Fruit fly (Drosophila melanogaster) S2 (cell line): Measurements from ENCODE around the gene CG33093.
A peak's percentile ranks its signal among the peaks of the same experiment; 100 is the strongest.

Source experiments
- CG8478 ChIP-seq: fragments of >200 bp; optimal IDR thresholded peaks from 2 replicates; lab custom pipeline; 2018
- CTCF ChIP-seq, 2 experiments: fragments of >200 bp; optimal IDR thresholded peaks; 2 replicates each; lab custom pipeline; 2018

Gene CG33093

DNA sequence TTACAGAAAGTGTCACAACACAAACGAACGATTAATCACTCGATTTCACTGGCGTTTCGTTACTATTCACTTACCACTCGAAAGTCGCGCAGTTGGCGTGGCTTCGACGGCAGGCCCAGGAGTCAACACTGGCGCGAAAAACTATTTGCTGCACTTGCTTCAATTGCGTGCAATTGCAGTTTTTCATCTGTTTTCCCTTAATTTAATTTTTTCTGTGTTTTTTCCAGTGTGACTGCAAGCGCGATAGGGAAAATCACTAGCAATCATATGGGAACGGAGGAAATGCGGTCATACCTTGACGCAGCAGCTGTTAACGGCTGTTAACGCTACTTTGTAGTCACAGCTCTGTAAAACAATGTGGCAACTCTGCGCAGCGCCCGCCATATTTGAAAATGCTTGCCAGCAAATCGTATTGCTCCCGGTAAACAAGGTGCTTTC is 15.9 kb upstream of the CG33093 start, which contains the start of gene AdipoR:
TSS of gene AdipoR (minus strand) at position 262 of the 438 bp plus-strand sequence.
- TF ChIP-seq CG8478 (no peak), CTCF (optimal IDR thresholded peaks at IDR 0.05; lab: Kevin White, UChicago) (peak in 1 of 2 experiments; percentile 25)

DNA sequence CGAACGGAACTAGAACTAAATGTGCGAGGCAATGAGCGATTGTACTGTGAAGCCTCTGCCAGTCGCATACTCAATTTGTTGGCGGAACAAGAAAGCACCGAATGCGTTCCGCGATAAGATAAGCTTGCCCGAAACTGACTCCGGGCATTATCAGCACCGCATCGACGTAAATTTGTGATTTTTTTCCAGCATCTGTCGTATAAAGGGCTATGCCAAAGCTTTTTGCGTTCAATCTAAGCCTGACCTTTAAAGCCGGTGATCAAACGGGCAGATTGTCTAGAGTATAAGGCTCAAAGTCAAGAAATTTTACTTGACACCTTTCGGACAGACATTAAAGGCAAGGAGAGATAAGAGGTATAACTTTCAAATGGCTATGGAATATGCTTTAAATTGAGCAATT is 14.3 kb upstream of the CG33093 start:
- no peak for TF ChIP-seq CG8478
- no peak for TF ChIP-seq CTCF (optimal IDR thresholded peaks at IDR 0.05; lab: Kevin White, UChicago)

DNA sequence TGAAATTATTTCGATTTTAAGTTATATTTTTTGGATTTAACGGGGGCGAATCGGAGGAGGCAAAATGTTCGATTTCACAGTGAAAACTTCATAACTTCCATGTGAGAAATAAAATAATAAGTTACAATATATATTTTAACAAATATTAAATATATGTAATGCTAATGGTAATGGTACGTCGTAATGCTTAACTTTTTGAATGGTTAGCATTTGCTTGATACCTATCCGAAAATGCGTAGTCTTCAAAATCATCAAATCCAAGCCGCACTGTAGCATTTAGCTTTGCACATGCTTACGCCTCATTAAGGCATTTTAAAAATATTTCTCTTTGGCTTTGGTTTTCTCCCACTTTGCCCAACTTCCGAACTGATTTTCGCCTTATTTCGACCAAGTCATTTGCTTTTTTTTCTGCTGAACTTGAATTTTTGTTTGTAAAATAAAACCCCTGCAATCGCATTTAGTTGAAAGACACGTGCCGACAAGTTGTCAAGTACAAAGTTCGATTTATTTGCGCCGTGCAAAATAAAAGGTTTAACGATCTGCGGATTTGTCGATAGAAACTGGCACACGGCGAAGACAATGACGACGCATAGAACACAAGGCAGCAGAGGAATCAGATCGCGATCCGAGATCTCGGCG is 11.2 kb upstream of the CG33093 start:
- TF ChIP-seq CTCF (optimal IDR thresholded peaks at IDR 0.05; lab: Kevin White, UChicago): no peak
- TF ChIP-seq CG8478: no peak

dm6 chr3R:22540686-22541085 is 9.0 kb upstream of the CG33093 start:
- no peak for TF ChIP-seq CTCF (optimal IDR thresholded peaks at IDR 0.05; lab: Kevin White, UChicago)
- TF ChIP-seq CG8478: no peak

DNA sequence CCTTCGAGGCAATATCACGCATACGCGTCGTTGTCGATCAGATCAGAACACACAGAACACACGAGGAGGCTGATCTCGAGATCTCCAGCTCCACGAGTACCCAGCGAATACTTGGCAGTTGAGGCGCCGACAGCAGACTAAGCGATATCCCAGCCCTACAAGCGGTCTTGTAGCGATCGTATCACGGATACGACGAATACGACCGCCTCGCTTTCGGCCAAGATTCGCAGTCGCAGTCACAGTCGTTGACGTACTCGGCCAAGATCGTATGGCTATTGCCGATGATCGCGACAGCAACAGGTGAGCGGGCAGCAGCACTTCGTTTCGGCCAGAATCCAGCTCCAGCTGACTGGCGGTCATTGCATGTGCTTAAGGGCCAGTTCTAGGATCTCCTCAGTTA is 8.0 kb upstream of the CG33093 start, which contains the start of gene CG5326:
TSS of gene CG5326 (minus strand) at position 158 of the 400 bp plus-strand sequence.
- no peak for TF ChIP-seq CG8478
- TF ChIP-seq CTCF (optimal IDR thresholded peaks at IDR 0.05; lab: Kevin White, UChicago): no peak

DNA sequence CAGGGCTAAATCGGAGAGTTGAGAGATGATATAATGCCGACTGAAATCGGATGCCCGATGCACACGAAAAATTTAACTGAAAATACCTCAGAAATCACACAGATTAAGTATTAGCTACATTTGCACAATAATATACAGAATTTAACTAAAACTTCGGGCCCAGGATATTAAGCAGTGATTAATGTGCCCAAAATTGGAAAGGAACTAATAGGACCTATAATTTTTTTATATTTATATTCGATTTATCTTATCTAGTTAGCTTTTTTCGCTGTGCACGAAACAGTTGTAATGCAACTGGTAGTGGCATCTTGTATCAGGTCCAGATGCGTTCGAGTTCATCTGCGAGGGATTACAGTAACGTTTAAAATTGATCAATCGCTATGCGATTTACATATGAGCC is 7.2 kb upstream of the CG33093 start:
- TF ChIP-seq CG8478: no peak
- no peak for TF ChIP-seq CTCF (optimal IDR thresholded peaks at IDR 0.05; lab: Kevin White, UChicago)

DNA sequence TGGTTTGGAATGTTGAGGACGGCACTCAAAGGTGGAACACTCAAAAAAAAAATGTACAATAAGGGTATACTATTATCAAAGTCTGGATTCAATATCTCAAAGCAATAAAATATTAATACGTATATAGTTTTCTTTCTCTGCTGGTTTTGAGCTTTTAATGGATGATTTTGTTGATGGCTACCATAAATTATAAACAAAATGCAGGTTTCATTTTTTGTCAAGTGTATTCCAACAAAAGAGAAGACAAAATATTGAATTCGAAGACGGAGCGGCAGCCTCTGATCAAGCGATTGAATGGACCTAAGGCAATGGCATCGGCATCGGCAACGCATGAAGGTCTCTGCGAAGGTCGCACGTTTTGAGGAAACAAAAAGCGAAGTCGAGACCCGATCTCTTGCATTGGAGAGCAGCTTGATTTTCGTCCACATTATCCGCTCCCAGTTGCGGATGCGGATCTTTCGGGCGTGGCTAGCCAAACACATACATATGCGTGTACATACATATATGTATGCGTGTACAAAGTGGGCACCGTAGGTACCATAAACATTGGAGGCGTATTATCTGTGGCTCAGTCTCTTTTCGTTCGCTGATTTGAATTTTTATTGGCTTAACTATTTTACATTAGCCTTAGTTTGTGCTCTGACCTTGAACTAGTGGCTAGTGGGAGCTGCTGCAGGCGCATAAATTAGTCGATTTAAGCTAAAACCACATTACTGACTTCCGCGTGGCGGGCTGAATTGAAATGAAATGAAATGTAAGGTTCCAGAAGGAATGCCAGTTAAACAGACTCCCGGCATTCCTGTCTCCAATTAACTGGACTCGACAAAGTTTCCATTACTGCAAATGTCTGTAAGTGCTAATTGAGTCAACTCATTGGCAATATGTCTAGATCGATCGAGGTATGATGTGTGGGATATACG is 5.0 kb upstream of the CG33093 start:
- TF ChIP-seq CTCF (optimal IDR thresholded peaks at IDR 0.05; lab: Kevin White, UChicago) (no peak), CG8478 (no peak)

dm6 chr3R:22535945-22536344 is 4.2 kb upstream of the CG33093 start:
- no peak for TF ChIP-seq CTCF (optimal IDR thresholded peaks at IDR 0.05; lab: Kevin White, UChicago)
- no peak for TF ChIP-seq CG8478

DNA sequence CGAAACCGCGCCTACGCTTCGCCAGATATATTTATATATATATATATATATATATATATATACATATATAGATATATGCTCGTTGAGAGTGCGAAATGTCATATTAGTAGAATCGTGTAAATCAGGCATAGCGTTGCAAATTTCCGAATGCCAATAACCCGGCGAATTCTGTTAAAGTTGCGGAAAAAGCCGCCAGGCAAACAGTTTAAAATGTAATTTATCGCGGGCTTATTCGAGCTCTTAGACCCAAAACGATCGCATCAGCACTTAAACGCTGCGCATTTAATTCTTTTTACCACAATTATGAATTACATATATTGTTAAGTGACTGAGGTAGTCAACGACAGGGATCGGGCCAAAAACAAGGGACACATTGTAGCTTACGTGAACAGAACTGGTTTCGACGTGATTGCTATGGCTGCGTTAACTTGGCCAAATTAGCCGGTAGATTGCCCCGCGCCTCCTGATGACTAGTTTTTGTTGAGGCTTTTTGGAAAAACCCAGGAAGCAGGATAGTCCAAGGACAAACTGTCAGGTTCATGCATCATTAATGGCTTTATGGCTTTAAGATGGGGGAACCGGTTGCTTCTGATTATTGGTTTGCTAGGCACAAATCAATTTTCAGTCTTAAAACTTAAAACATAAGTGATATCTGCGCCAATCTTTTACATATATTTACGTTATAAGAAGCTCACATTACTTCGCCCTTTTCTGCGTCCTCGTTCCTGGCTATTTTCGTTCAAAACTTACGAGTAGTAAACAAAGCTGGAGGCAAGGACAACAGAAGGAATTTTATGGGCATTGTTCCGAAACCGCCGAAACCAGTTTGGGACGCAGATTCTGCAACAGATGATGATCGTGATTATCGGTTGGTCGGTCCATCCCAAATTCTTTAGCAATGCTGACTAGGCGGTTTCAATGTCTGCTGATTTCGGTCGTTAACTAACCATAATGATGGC is 2.5 kb upstream of the CG33093 start:
- TF ChIP-seq CTCF (optimal IDR thresholded peaks at IDR 0.05; lab: Kevin White, UChicago): no peak
- TF ChIP-seq CG8478: no peak

dm6 chr3R:22530305-22530704 is 1.4 kb downstream of the CG33093 start, which contains the start of gene CG33099:
TSS of gene CG33099 (minus strand) at chr3R:22530572.
- TF ChIP-seq CG8478: no peak
- TF ChIP-seq CTCF (optimal IDR thresholded peaks at IDR 0.05; lab: Kevin White, UChicago): no peak

dm6 chr3R:22528264-22529158 is 3.2 kb downstream of the CG33093 start, which contains the start of gene CG5346:
TSS of gene CG5346 (minus strand) at chr3R:22528663.
- TF ChIP-seq CTCF (optimal IDR thresholded peaks at IDR 0.05; lab: Kevin White, UChicago): peak; percentile 8 to 46
- TF ChIP-seq CG8478: no peak

DNA sequence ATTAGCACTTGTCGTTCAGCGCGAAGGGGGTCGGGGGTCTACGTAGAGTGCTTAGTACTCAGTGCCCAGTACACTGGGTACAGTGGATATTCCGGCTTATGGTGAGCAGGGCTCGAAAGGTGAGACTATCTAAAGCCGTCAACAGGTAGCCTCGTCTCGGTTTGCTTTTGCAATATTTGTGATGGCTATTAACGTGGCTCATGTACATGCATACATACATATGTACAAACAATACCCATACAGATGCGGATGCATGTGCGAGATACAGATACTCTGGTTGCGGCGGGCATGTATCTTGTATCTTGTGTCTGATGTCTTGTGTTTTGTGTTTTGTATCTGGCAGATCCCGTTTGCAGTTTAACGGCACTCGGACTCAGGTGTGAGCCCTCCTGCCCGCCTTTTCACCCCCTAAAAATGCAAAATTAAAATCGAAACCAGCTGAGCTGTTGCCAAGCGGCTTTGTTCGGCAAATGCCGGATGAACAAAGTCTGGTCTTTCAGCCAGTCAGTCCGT is 4.0 kb downstream of the CG33093 start:
- TF ChIP-seq CG8478 (no peak), CTCF (optimal IDR thresholded peaks at IDR 0.05; lab: Kevin White, UChicago) (no peak)

dm6 chr3R:22527192-22527591 is 4.5 kb downstream of the CG33093 start:
- no peak for TF ChIP-seq CTCF (optimal IDR thresholded peaks at IDR 0.05; lab: Kevin White, UChicago)
- no peak for TF ChIP-seq CG8478
